Fruit fly (Drosophila melanogaster) whole organism, embryonic: Measurements from ENCODE around the gene Fer2LCH.

ENCODE experiments used
- Antp ChIP-seq: fragments of 200-800 bp; sonication (Bioruptor generic); optimal IDR thresholded peaks from 3 replicates; lab custom pipeline; 2016; ENCODE audit warnings: missing biosample characterization, missing genetic modification characterization
- Bdp1 ChIP-seq: fragments of 200-800 bp; sonication (Bioruptor generic); optimal IDR thresholded peaks from 3 replicates; lab custom pipeline; 2016; ENCODE audit warnings: missing biosample characterization, missing genetic modification characterization
- CG10147 ChIP-seq: fragments of 200-800 bp; sonication (Bioruptor generic); optimal IDR thresholded peaks from 2 replicates; lab custom pipeline; 2019; ENCODE audit warnings: missing biosample characterization, mild to moderate bottlenecking, missing genetic modification characterization, moderate library complexity
- CG10321 ChIP-seq: fragments of 200-800 bp; sonication (Bioruptor generic); IDR thresholded peaks from 2 replicates; pipeline ENCODE4 v1.3.6; 2022; ENCODE audit warnings: missing biosample characterization, missing genetic modification characterization
- CG11695 ChIP-seq: fragments of 200-800 bp; sonication (Bioruptor generic); IDR thresholded peaks from 3 replicates; pipeline ENCODE4 v1.3.6; 2022; ENCODE audit warnings: missing biosample characterization, missing genetic modification characterization
- CG12299 ChIP-seq: fragments of 200-800 bp; sonication (Bioruptor generic); optimal IDR thresholded peaks from 2 replicates; lab custom pipeline; 2018; ENCODE audit warnings: missing biosample characterization, mild to moderate bottlenecking, missing genetic modification characterization
- CG12769 ChIP-seq: fragments of 200-800 bp; sonication (Bioruptor generic); optimal IDR thresholded peaks from 2 replicates; lab custom pipeline; 2019; ENCODE audit warnings: missing biosample characterization, mild to moderate bottlenecking, missing genetic modification characterization, moderate library complexity
- CG13123 ChIP-seq: fragments of 200-800 bp; sonication (Bioruptor generic); optimal IDR thresholded peaks from 2 replicates; lab custom pipeline; 2016; ENCODE audit warnings: missing biosample characterization, missing genetic modification characterization
- CG13424 ChIP-seq: fragments of 200-800 bp; sonication (Bioruptor generic); optimal IDR thresholded peaks from 2 replicates; lab custom pipeline; 2019; ENCODE audit warnings: missing biosample characterization, mild to moderate bottlenecking, missing genetic modification characterization, moderate library complexity
- CG15073 ChIP-seq: fragments of 200-800 bp; sonication (Bioruptor generic); optimal IDR thresholded peaks from 2 replicates; lab custom pipeline; 2016; ENCODE audit warnings: missing biosample characterization, missing genetic modification characterization
- CG15514 ChIP-seq: fragments of 200-800 bp; sonication (Bioruptor generic); optimal IDR thresholded peaks from 3 replicates; lab custom pipeline; 2017; ENCODE audit warnings: missing biosample characterization, missing genetic modification characterization, mild to moderate bottlenecking, moderate library complexity, missing genetic modification reagents
- CG2116 ChIP-seq: fragments of 200-800 bp; sonication (Bioruptor generic); optimal IDR thresholded peaks from 3 replicates; lab custom pipeline; 2018; ENCODE audit warnings: missing biosample characterization, mild to moderate bottlenecking, missing genetic modification characterization
- CG2712 ChIP-seq: fragments of 200-800 bp; optimal IDR thresholded peaks from 3 replicates; lab custom pipeline; 2019; ENCODE audit warnings: missing biosample characterization, mild to moderate bottlenecking, missing genetic modification characterization, moderate library complexity
- CG2889 ChIP-seq: fragments of 200-800 bp; sonication (Bioruptor generic); IDR thresholded peaks from 3 replicates; pipeline ENCODE4 v1.3.6; 2022; ENCODE audit warnings: missing biosample characterization, missing genetic modification characterization
- CG31224 ChIP-seq: fragments of 200-800 bp; sonication (Bioruptor generic); IDR thresholded peaks from 2 replicates; pipeline ENCODE4 v1.3.6; 2022; ENCODE audit warnings: missing biosample characterization, missing genetic modification characterization
- CG4404 ChIP-seq: fragments of 200-800 bp; sonication (Bioruptor generic); IDR thresholded peaks from 2 replicates; pipeline ENCODE4 v1.3.6; 2022; ENCODE audit warnings: missing biosample characterization, missing genetic modification characterization
- CG6813 ChIP-seq: fragments of 200-800 bp; sonication (Bioruptor generic); optimal IDR thresholded peaks from 2 replicates; lab custom pipeline; 2017; ENCODE audit warnings: missing biosample characterization, missing genetic modification characterization, mild to moderate bottlenecking, moderate library complexity, missing genetic modification reagents
- CG8359 ChIP-seq: fragments of 200-800 bp; sonication (Bioruptor generic); optimal IDR thresholded peaks from 2 replicates; lab custom pipeline; 2017; ENCODE audit warnings: missing biosample characterization, mild to moderate bottlenecking, missing genetic modification characterization, borderline replicate concordance
- CG8944 ChIP-seq: fragments of 200-800 bp; sonication (Bioruptor generic); optimal IDR thresholded peaks from 3 replicates; lab custom pipeline; 2016; ENCODE audit warnings: missing biosample characterization, missing genetic modification characterization
- Deaf1 ChIP-seq: fragments of 200-800 bp; optimal IDR thresholded peaks from 3 replicates; lab custom pipeline; 2019; ENCODE audit warnings: missing biosample characterization, mild to moderate bottlenecking, missing genetic modification characterization, moderate library complexity
- E2f1 ChIP-seq: fragments of 200-800 bp; sonication (Bioruptor generic); IDR thresholded peaks from 2 replicates; pipeline ENCODE4 v1.3.6; 2022; ENCODE audit warnings: missing biosample characterization, missing genetic modification characterization
- Gsc ChIP-seq: fragments of 200-800 bp; sonication (Bioruptor generic); IDR thresholded peaks from 2 replicates; pipeline ENCODE4 v1.3.6; 2022; ENCODE audit warnings: missing biosample characterization, missing genetic modification characterization
- Hr3 ChIP-seq: fragments of 200-800 bp; sonication (Bioruptor generic); optimal IDR thresholded peaks from 3 replicates; lab custom pipeline; 2016; ENCODE audit warnings: missing biosample characterization, missing genetic modification characterization
- Hsf ChIP-seq: fragments of 200-800 bp; sonication (Bioruptor generic); optimal IDR thresholded peaks from 3 replicates; lab custom pipeline; 2016; ENCODE audit warnings: missing biosample characterization, missing genetic modification characterization
- Meics ChIP-seq: fragments of 200-800 bp; sonication (Bioruptor generic); optimal IDR thresholded peaks from 2 replicates; lab custom pipeline; 2017; ENCODE audit warnings: missing biosample characterization, mild to moderate bottlenecking, missing genetic modification characterization
- Rx ChIP-seq: fragments of 200-800 bp; sonication (Bioruptor generic); IDR thresholded peaks from 2 replicates; pipeline ENCODE4 v1.3.6; 2022; ENCODE audit warnings: missing biosample characterization, missing genetic modification characterization
- Sin3A ChIP-seq: fragments of >200 bp; optimal IDR thresholded peaks from 2 replicates; lab custom pipeline; 2018
- Six4 ChIP-seq: fragments of 200-800 bp; sonication (Bioruptor generic); optimal IDR thresholded peaks from 2 replicates; lab custom pipeline; 2016; ENCODE audit warnings: missing biosample characterization, missing genetic modification characterization
- Taf1 ChIP-seq: fragments of 200-800 bp; sonication (Bioruptor generic); IDR thresholded peaks from 2 replicates; pipeline ENCODE4 v1.3.6; 2022; ENCODE audit warnings: missing biosample characterization, missing genetic modification characterization
- Usf ChIP-seq: fragments of 200-800 bp; sonication (Bioruptor generic); optimal IDR thresholded peaks from 2 replicates; lab custom pipeline; 2017; ENCODE audit warnings: missing genotype, missing biosample characterization, missing genetic modification characterization
- ap ChIP-seq: fragments of 200-800 bp; sonication (Bioruptor generic); IDR thresholded peaks from 2 replicates; pipeline ENCODE4 v1.3.6; 2022; ENCODE audit warnings: missing biosample characterization, missing genetic modification characterization
- gem ChIP-seq: fragments of 200-800 bp; sonication (Bioruptor generic); optimal IDR thresholded peaks from 2 replicates; lab custom pipeline; 2019; ENCODE audit warnings: missing biosample characterization, mild to moderate bottlenecking, missing genetic modification characterization, moderate library complexity
- gsb ChIP-seq: fragments of 200-800 bp; sonication (Bioruptor generic); IDR thresholded peaks from 2 replicates; pipeline ENCODE4 v1.3.6; 2022; ENCODE audit warnings: missing biosample characterization, missing genetic modification characterization
- inv ChIP-seq: fragments of 200-800 bp; sonication (Bioruptor generic); IDR thresholded peaks from 2 replicates; pipeline ENCODE4 v1.3.6; 2022; ENCODE audit warnings: missing biosample characterization, missing genetic modification characterization; ENCODE audit not compliant: partially characterized antibody
- kay ChIP-seq: fragments of 200-800 bp; sonication (Bioruptor generic); optimal IDR thresholded peaks from 2 replicates; lab custom pipeline; 2016; ENCODE audit warnings: missing biosample characterization, missing genetic modification characterization
- lilli ChIP-seq: fragments of 200-800 bp; sonication (Bioruptor generic); optimal IDR thresholded peaks from 3 replicates; lab custom pipeline; 2016; ENCODE audit warnings: missing biosample characterization, missing genetic modification characterization
- lola ChIP-seq, 3 experiments: fragments of >200 bp in 2 of 3; fragments of 200-800 bp in 1 of 3; sonication (Bioruptor generic) in 1 of 3; optimal IDR thresholded peaks; 2 replicates each; lab custom pipeline; 2017 to 2019; ENCODE audit warnings: missing biosample characterization in 3 of 3, missing genetic modification characterization in 3 of 3, mild to moderate bottlenecking in 1 of 3, moderate library complexity in 1 of 3
- prd ChIP-seq, 3 experiments: fragments of >200 bp in 2 of 3; fragments of 200-800 bp in 1 of 3; sonication (Bioruptor generic) in 1 of 3; optimal IDR thresholded peaks in 2 of 3; IDR thresholded peaks in 1 of 3; 2 replicates in 2 of 3; 3 replicates in 1 of 3; pipeline versions ENCODE4 v1.3.6 to Lab custom; 2017 to 2022; ENCODE audit warnings: missing biosample characterization in 1 of 3, missing genetic modification characterization in 1 of 3
- pros ChIP-seq: fragments of 200-800 bp; sonication (Bioruptor generic); optimal IDR thresholded peaks from 3 replicates; lab custom pipeline; 2019; ENCODE audit warnings: missing biosample characterization, mild to moderate bottlenecking, missing genetic modification characterization, moderate library complexity
- pum ChIP-seq: fragments of 200-800 bp; sonication (Bioruptor generic); optimal IDR thresholded peaks from 2 replicates; lab custom pipeline; 2016; ENCODE audit warnings: missing biosample characterization, missing genetic modification characterization
- scrt ChIP-seq: fragments of 200-800 bp; sonication (Bioruptor generic); optimal IDR thresholded peaks from 2 replicates; lab custom pipeline; 2018; ENCODE audit warnings: missing biosample characterization, mild to moderate bottlenecking, missing genetic modification characterization, moderate library complexity
- sens ChIP-seq: fragments of 200-800 bp; sonication (Bioruptor generic); peaks from one replicate; lab custom pipeline; 2016; ENCODE audit warnings: missing biosample characterization, missing genetic modification characterization
- seq ChIP-seq: fragments of 200-800 bp; sonication (Bioruptor generic); IDR thresholded peaks from 2 replicates; pipeline ENCODE4 v1.3.6; 2022; ENCODE audit warnings: missing biosample characterization, missing genetic modification characterization
- sqz ChIP-seq: fragments of 200-800 bp; sonication (Bioruptor generic); optimal IDR thresholded peaks from 3 replicates; lab custom pipeline; 2018; ENCODE audit warnings: missing biosample characterization, mild to moderate bottlenecking, missing genetic modification characterization
- sug ChIP-seq: fragments of 200-800 bp; optimal IDR thresholded peaks from 2 replicates; lab custom pipeline; 2019; ENCODE audit warnings: missing biosample characterization, mild to moderate bottlenecking, missing genetic modification characterization, moderate library complexity
- tx ChIP-seq: fragments of 200-800 bp; sonication (Bioruptor generic); optimal IDR thresholded peaks from 2 replicates; lab custom pipeline; 2016; ENCODE audit warnings: missing biosample characterization, missing genetic modification characterization
- vnd ChIP-seq: fragments of 200-800 bp; sonication (Bioruptor generic); IDR thresholded peaks from 3 replicates; pipeline ENCODE4 v1.3.6; 2022; ENCODE audit warnings: missing biosample characterization, missing genetic modification characterization; ENCODE audit not compliant: partially characterized antibody
- vvl ChIP-seq: fragments of 200-800 bp; sonication (Bioruptor generic); IDR thresholded peaks from 2 replicates; pipeline ENCODE4 v1.3.6; 2022; ENCODE audit warnings: missing biosample characterization, missing genetic modification characterization
- wor ChIP-seq: fragments of 200-800 bp; sonication (Bioruptor generic); IDR thresholded peaks from 2 replicates; pipeline ENCODE4 v1.3.6; 2022; ENCODE audit warnings: missing biosample characterization, missing genetic modification characterization
- zfh1 ChIP-seq: fragments of 200-800 bp; sonication (Bioruptor generic); IDR thresholded peaks from 3 replicates; pipeline ENCODE4 v1.3.6; 2022; ENCODE audit warnings: missing biosample characterization, missing genetic modification characterization

Gene Fer2LCH

DNA sequence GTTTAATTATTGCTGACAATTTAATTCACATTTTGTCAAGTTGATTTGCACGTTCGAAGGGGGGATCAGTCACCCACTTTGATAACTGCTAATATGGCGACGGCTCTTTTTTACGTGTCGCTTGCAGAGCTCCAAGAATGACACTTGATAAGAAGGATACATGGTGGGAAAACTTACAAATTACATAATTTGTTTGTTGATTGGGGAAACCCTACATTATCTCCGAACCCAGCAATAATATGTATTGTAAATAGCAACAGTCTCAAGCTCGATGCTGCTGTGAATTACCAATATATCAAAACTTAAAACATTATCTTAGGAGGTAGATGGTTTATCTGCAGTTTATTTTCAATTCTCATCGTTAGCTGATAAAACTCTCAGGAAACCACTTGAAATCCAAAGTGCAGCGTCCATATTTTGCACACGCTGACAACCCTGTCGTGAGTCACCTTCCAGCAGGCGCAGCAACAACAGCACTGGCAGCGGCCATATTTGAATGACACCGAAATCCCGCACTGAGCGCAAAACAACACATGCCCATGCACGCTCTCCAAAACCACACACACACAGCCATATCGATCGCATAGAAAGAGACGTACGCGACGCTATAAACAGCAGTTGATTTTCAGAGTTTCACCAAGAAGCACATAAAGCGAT, 739 bp downstream of the Fer2LCH start (continued):
- TF ChIP-seq wor (peak; percentile 89), Hsf (GFP tag; lab: Kevin White, UChicago) (peak; percentile 98), pros (GFP tag; lab: Kevin White, UChicago) (no peak), Antp (GFP tag; lab: Kevin White, UChicago) (peak; percentile 97), Meics (peak; percentile 98), CG15514 (GFP tag; lab: Kevin White, UChicago) (peak; percentile 83), CG4404 (GFP tag; lab: Robert Waterston, UW) (peak; percentile 93), CG6813 (GFP tag; lab: Kevin White, UChicago) (peak; percentile 91), CG10147 (peak; percentile 96), CG2116 (GFP tag; lab: Kevin White, UChicago) (peak; percentile 83), ap (GFP tag; lab: Robert Waterston, UW) (peak; percentile 67; the same call in 1 of the 2 replicates), sqz (GFP tag; lab: Kevin White, UChicago) (peak; percentile 94), Six4 (GFP tag; lab: Kevin White, UChicago) (peak; percentile 96), CG12769 (peak; percentile 94), CG8944 (peak; percentile 97), lilli (GFP tag; lab: Kevin White, UChicago) (peak; percentile 97), gsb (GFP tag; lab: Robert Waterston, UW) (peak; percentile 72), CG31224 (GFP tag; lab: Robert Waterston, UW) (peak; percentile 86), pum (GFP tag; lab: Kevin White, UChicago) (peak; percentile 97), CG10321 (GFP tag; lab: Robert Waterston, UW) (peak; percentile 58; the same call in 1 of the 2 replicates), seq (GFP tag; lab: Robert Waterston, UW) (peak; percentile 88; the same call in 1 of the 2 replicates), E2f1 (peak; percentile 87), vvl (GFP tag; lab: Robert Waterston, UW) (peak; percentile 91), Gsc (GFP tag; lab: Robert Waterston, UW) (peak; percentile 82), CG2712 (tag; lab: Kevin White, UChicago) (peak; percentile 94), Usf (GFP tag; lab: Kevin White, UChicago) (peak; percentile 99), kay (peak; percentile 99), inv (GFP tag; lab: Robert Waterston, UW) (no peak), Rx (peak; percentile 83), CG2889 (GFP tag; lab: Robert Waterston, UW) (peak; percentile 66), Hr3 (peak; percentile 98), CG13424 (tag; lab: Kevin White, UChicago) (peak; percentile 96), CG8359 (peak; percentile 87), sug (tag; lab: Kevin White, UChicago) (peak; percentile 94), Sin3A (lab: Kevin White, UChicago) (no peak), sens (GFP tag; lab: Kevin White, UChicago) (peak; percentile 100), CG13123 (GFP tag; lab: Kevin White, UChicago) (peak; percentile 90), vnd (GFP tag; lab: Robert Waterston, UW) (no peak), Deaf1 (tag; lab: Kevin White, UChicago) (peak; percentile 66), lola (GFP tag; optimal IDR thresholded peaks at IDR 0.05; lab: Kevin White, UChicago) (peak in 1 of 3 experiments; percentile 99), gem (peak; percentile 96), Bdp1 (GFP tag; lab: Kevin White, UChicago) (peak; percentile 88), tx (GFP tag; lab: Kevin White, UChicago) (peak; percentile 97), zfh1 (GFP tag; lab: Robert Waterston, UW) (peak; percentile 87), CG15073 (GFP tag; lab: Kevin White, UChicago) (peak; percentile 79), Taf1 (GFP tag; lab: Robert Waterston, UW) (peak; percentile 83), CG12299 (peak; percentile 71), scrt (GFP tag; lab: Kevin White, UChicago) (peak; percentile 88), CG11695 (GFP tag; lab: Robert Waterston, UW) (peak; percentile 92), prd (optimal IDR thresholded peaks at IDR 0.05; lab: Kevin White, UChicago) (no peak), prd (GFP tag; IDR thresholded peaks at IDR 0.05; lab: Robert Waterston, UW) (peak; percentile 94)
